ENCODE assay signal across 4 fruit fly cellular contexts in genomic region chr3L:4119636-4120357, dm6.
TF ChIP-seq lines count a peak whose summit lies in the region.

No protein-coding gene starts in this region.

- no peak for TF ChIP-seq CTCF in whole organism, embryonic (GFP tag; optimal IDR thresholded peaks at IDR 0.05; lab: Kevin White, UChicago)

TF ChIP-seq in whole organism, adult, 20 proteins besides CTCF, POLR2A, EP300 and RAD21:
- no peak for TF ChIP-seq tj (GFP tag; optimal IDR thresholded peaks at IDR 0.05; lab: Kevin White, UChicago)
- TF ChIP-seq CG7045 (GFP tag; optimal IDR thresholded peaks at IDR 0.05; lab: Kevin White, UChicago), result no peak
- TF ChIP-seq Hr96 (GFP tag; optimal IDR thresholded peaks at IDR 0.05; lab: Kevin White, UChicago), result peak; percentile 2

TF ChIP-seq in whole organism, embryonic, 481 proteins besides CTCF, POLR2A, EP300 and RAD21 (continues in another document):
- TF ChIP-seq CG13624 (GFP tag; optimal IDR thresholded peaks at IDR 0.05; lab: Kevin White, UChicago), result no peak
- TF ChIP-seq h (optimal IDR thresholded peaks at IDR 0.05; lab: Kevin White, UChicago), result no peak
- TF ChIP-seq CG17328 (GFP tag; IDR thresholded peaks at IDR 0.05; lab: Robert Waterston, UW), result no peak
- no peak for TF ChIP-seq Taf1 (GFP tag; IDR thresholded peaks at IDR 0.05; lab: Robert Waterston, UW)
- no peak for TF ChIP-seq CG12659 (GFP tag; optimal IDR thresholded peaks at IDR 0.05; lab: Kevin White, UChicago)
- TF ChIP-seq Xbp1 (GFP tag; optimal IDR thresholded peaks at IDR 0.05; lab: Kevin White, UChicago), result peak; percentile 32
- no peak for TF ChIP-seq CG4820 (GFP tag; optimal IDR thresholded peaks at IDR 0.05; lab: Kevin White, UChicago)
- no peak for TF ChIP-seq CG7987 (GFP tag; optimal IDR thresholded peaks at IDR 0.05; lab: Kevin White, UChicago)
- no peak for TF ChIP-seq Antp (GFP tag; optimal IDR thresholded peaks at IDR 0.05; lab: Kevin White, UChicago)
- TF ChIP-seq tin (GFP tag; optimal IDR thresholded peaks at IDR 0.05; lab: Kevin White, UChicago), result no peak
- no peak for TF ChIP-seq ewg (GFP tag; optimal IDR thresholded peaks at IDR 0.05; lab: Kevin White, UChicago)
- TF ChIP-seq bsh (GFP tag; optimal IDR thresholded peaks at IDR 0.05; lab: Kevin White, UChicago), result peak in 1 of 2 experiments; percentile 3
- peak; percentile 32 for TF ChIP-seq Ets65A (GFP tag; lab: Kevin White, UChicago)
- peak; percentile 23 for TF ChIP-seq CG6254 (GFP tag; optimal IDR thresholded peaks at IDR 0.05; lab: Kevin White, UChicago)
- peak; percentile 16 for TF ChIP-seq Lpt (GFP tag; optimal IDR thresholded peaks at IDR 0.05; lab: Kevin White, UChicago)
- 0 out of 3 replicates have a peak, but pooled peaks have one; percentile 11 for TF ChIP-seq so (GFP tag; IDR thresholded peaks at IDR 0.05; lab: Robert Waterston, UW)
- TF ChIP-seq BtbVII (GFP tag; optimal IDR thresholded peaks at IDR 0.05; lab: Kevin White, UChicago), result no peak
- TF ChIP-seq knrl (GFP tag; IDR thresholded peaks at IDR 0.05; lab: Robert Waterston, UW; ENCODE audit: partially characterized antibody), result no peak
- no peak for TF ChIP-seq Ptx1 (GFP tag; IDR thresholded peaks at IDR 0.05; lab: Robert Waterston, UW)
- peak; percentile 39 for TF ChIP-seq stwl (tag; optimal IDR thresholded peaks at IDR 0.05; lab: Kevin White, UChicago)
- no peak for TF ChIP-seq CG33557 (GFP tag; optimal IDR thresholded peaks at IDR 0.05; lab: Kevin White, UChicago)
- peak; percentile 3 for TF ChIP-seq Hmr (GFP tag; optimal IDR thresholded peaks at IDR 0.05; lab: Kevin White, UChicago)
- TF ChIP-seq sna (GFP tag; IDR thresholded peaks at IDR 0.05; lab: Robert Waterston, UW; ENCODE audit: partially characterized antibody), result no peak
- TF ChIP-seq row (GFP tag; IDR thresholded peaks at IDR 0.05; lab: Robert Waterston, UW), result peak; percentile 30; the same call in 1 of the 3 replicates
- TF ChIP-seq dmrt99B (tag; optimal IDR thresholded peaks at IDR 0.05; lab: Kevin White, UChicago), result peak; percentile 5
- peak; percentile 27 for TF ChIP-seq CG18262 (tag; optimal IDR thresholded peaks at IDR 0.05; lab: Kevin White, UChicago)
- no peak for TF ChIP-seq CG30431 (GFP tag; optimal IDR thresholded peaks at IDR 0.05; lab: Kevin White, UChicago)
- TF ChIP-seq Oaz (GFP tag; IDR thresholded peaks at IDR 0.05; lab: Robert Waterston, UW), result no peak
- TF ChIP-seq D19A (tag; optimal IDR thresholded peaks at IDR 0.05; lab: Kevin White, UChicago), result no peak
- TF ChIP-seq ara (GFP tag; IDR thresholded peaks at IDR 0.05; lab: Robert Waterston, UW), result 0 out of 2 replicates have a peak, but pooled peaks have one; percentile 20

TF ChIP-seq in whole organism, prepupa, 60 proteins besides CTCF, POLR2A, EP300 and RAD21:
- TF ChIP-seq CG32006 (GFP tag; optimal IDR thresholded peaks at IDR 0.05; lab: Kevin White, UChicago) (no peak), Eip78C (GFP tag; lab: Kevin White, UChicago) (peak; percentile 70), topi (GFP tag; optimal IDR thresholded peaks at IDR 0.05; lab: Kevin White, UChicago) (peak; percentile 4), CG11902 (GFP tag; optimal IDR thresholded peaks at IDR 0.05; lab: Kevin White, UChicago) (no peak), fd59A (GFP tag; optimal IDR thresholded peaks at IDR 0.05; lab: Kevin White, UChicago) (no peak), fkh (GFP tag; optimal IDR thresholded peaks at IDR 0.05; lab: Kevin White, UChicago) (peak; percentile 57), CG8319 (GFP tag; optimal IDR thresholded peaks at IDR 0.05; lab: Kevin White, UChicago) (peak; percentile 1), svp (GFP tag; lab: Kevin White, UChicago) (peak; percentile 53), achi (GFP tag; optimal IDR thresholded peaks at IDR 0.05; lab: Kevin White, UChicago) (peak; percentile 16)

TF ChIP-seq in whole organism, wandering third instar larva, 38 proteins besides CTCF, POLR2A, EP300 and RAD21:
- TF ChIP-seq usp (GFP tag; optimal IDR thresholded peaks at IDR 0.05; lab: Kevin White, UChicago), result no peak
- peak; percentile 32 for TF ChIP-seq h (GFP tag; optimal IDR thresholded peaks at IDR 0.05; lab: Kevin White, UChicago)
- TF ChIP-seq Dif (GFP tag; optimal IDR thresholded peaks at IDR 0.05; lab: Kevin White, UChicago; ENCODE audit: partially characterized antibody), result no peak
TF ChIP-seq in whole organism, wandering third instar larva: peak in this region for 1.
